Fruit fly (Drosophila melanogaster): ENCODE results near the gene papi.
A peak's percentile ranks its signal among the peaks of the same experiment; 100 is the strongest.

Gene papi

DNA sequence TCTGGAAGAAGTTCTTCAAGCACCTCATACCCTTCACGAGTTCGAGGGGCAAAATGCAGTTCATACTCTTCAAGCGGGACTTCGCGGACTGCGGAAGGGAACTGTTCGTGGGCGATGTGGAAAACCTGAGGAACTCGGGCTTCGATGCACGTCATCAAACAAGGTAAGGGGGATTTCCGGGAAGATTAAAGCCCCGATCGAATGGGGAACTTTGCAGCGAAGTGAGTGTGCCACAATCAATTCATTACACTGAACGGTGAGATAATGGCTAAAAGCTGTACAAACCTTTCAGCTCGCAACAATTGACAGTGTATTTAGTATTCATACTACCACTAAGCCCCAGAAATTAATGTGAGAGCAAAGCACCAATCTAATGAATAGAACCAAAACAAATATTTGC, 22.2 kb downstream of the papi start:
- TF ChIP-seq N (GFP tag; optimal IDR thresholded peaks at IDR 0.05) (no peak), Rel (GFP tag; optimal IDR thresholded peaks at IDR 0.05) (no peak), Rel (tag; optimal IDR thresholded peaks at IDR 0.05) (peak; percentile 91)

DNA sequence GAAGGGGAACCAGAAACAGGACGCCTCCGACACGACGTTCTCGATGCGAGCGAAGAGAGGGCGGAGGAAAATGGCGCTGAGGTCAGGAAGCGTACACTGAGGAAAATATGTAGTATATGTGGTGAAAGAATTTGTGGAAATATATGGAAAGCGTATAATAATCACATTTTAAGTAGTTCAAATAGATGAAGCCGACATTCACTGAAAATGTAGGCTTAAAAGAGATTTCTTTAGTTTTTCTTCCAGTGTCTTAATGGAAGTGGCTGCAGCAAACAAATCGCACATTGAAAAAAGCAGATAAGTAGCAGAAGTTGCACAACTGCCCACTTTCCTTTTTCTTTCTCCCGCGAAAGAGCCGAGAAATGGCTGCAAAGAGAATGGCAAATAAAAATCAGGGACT, 29.0 kb downstream of the papi start:
- TF ChIP-seq Hr83 (GFP tag; optimal IDR thresholded peaks at IDR 0.05; ENCODE audit: poor library complexity, severe bottlenecking) = no peak
- TF ChIP-seq rgr (GFP tag; optimal IDR thresholded peaks at IDR 0.05) = no peak
- no peak for TF ChIP-seq fru (GFP tag; optimal IDR thresholded peaks at IDR 0.05)
- TF ChIP-seq CG9705 (GFP tag; optimal IDR thresholded peaks at IDR 0.05) = no peak
- TF ChIP-seq dmrt93B (GFP tag; optimal IDR thresholded peaks at IDR 0.05) = no peak
- TF ChIP-seq usp (GFP tag; optimal IDR thresholded peaks at IDR 0.05) = no peak
- no peak for TF ChIP-seq dl (GFP tag; optimal IDR thresholded peaks at IDR 0.05; ENCODE audit: insufficient read depth in 1 of 2, partially characterized antibody in 2 of 2)
- TF ChIP-seq psq (GFP tag; optimal IDR thresholded peaks at IDR 0.05) = no peak
- TF ChIP-seq jim (GFP tag; optimal IDR thresholded peaks at IDR 0.05) = no peak
- TF ChIP-seq Abd-B (GFP tag; optimal IDR thresholded peaks at IDR 0.05) = no peak
- no peak for TF ChIP-seq foxo (GFP tag; optimal IDR thresholded peaks at IDR 0.05)
- no peak for TF ChIP-seq Sp1 (GFP tag; optimal IDR thresholded peaks at IDR 0.05)
- TF ChIP-seq Mio (GFP tag; optimal IDR thresholded peaks at IDR 0.05) = no peak
- TF ChIP-seq OdsH (GFP tag; optimal IDR thresholded peaks at IDR 0.05) = no peak
- TF ChIP-seq brk (GFP tag; optimal IDR thresholded peaks at IDR 0.05) = no peak
- no peak for TF ChIP-seq Vsx2 (GFP tag; optimal IDR thresholded peaks at IDR 0.05; ENCODE audit: partially characterized antibody)
- TF ChIP-seq Dif (GFP tag; optimal IDR thresholded peaks at IDR 0.05; ENCODE audit: partially characterized antibody) = no peak
- no peak for TF ChIP-seq N (GFP tag; optimal IDR thresholded peaks at IDR 0.05)
- no peak for TF ChIP-seq woc (GFP tag; optimal IDR thresholded peaks at IDR 0.05)

DNA sequence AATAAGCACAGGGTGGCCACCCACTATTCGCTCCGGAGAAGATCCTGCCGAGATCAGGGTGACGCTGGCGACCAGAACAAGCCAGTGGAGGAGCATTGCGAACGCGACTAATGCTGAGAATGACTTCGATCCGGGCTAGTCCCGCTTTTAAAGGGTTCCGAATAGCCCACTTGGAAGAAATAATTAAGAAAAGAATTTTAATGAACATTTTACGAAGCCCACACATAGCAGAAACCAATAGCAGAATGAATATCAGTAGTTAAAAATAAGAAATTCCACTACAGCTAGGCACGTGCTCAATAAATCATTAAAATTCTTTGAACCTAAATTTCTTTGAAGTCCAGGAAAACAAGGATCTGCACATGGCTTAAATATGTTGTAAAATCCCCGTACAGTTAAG, 30.6 kb downstream of the papi start, which contains the start of gene Ser12:
Ser12 (minus strand) TSS at position 101 of the 400 bp plus-strand sequence.
- TF ChIP-seq sv (GFP tag; optimal IDR thresholded peaks at IDR 0.05) = no peak
- TF ChIP-seq Rel (GFP tag; optimal IDR thresholded peaks at IDR 0.05) = no peak
- no peak for TF ChIP-seq Rel (tag; optimal IDR thresholded peaks at IDR 0.05)
- TF ChIP-seq ey (GFP tag; optimal IDR thresholded peaks at IDR 0.05) = no peak
- no peak for TF ChIP-seq OdsH (GFP tag; optimal IDR thresholded peaks at IDR 0.05)
- no peak for TF ChIP-seq lola (GFP tag; optimal IDR thresholded peaks at IDR 0.05)
- TF ChIP-seq usp (GFP tag; optimal IDR thresholded peaks at IDR 0.05) = no peak
- TF ChIP-seq dsf (GFP tag; optimal IDR thresholded peaks at IDR 0.05; ENCODE audit: borderline replicate concordance) = no peak
- TF ChIP-seq Hnf4 (GFP tag; optimal IDR thresholded peaks at IDR 0.05) = no peak
- no peak for TF ChIP-seq CrebA (GFP tag; optimal IDR thresholded peaks at IDR 0.05; ENCODE audit: borderline replicate concordance)
- no peak for TF ChIP-seq Myc (optimal IDR thresholded peaks at IDR 0.05)
- TF ChIP-seq Hr78 (GFP tag; optimal IDR thresholded peaks at IDR 0.05) = no peak
- TF ChIP-seq Jra (GFP tag; optimal IDR thresholded peaks at IDR 0.05) = no peak
- no peak for TF ChIP-seq jim (GFP tag; optimal IDR thresholded peaks at IDR 0.05)

DNA sequence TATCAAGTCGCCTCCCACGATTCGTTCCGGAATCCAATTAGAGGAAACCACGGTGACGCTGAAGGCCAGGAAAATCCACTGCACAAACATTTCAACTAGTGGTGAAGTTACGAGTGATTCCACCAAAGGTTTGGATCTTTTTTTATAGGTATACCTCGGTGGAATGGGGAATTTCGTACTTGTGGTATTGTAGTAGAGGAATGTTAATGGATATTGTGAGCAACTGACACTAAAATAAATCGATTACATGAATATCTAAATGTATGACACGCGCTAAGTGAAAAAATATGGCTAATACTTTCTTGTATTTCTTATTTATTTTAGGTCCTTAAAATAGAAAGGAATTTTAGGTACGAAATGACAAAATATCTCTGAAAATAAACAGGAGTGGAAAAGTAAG, 31.7 kb downstream of the papi start, which contains the start of gene CG17239:
CG17239 (minus strand) TSS at position 101 of the 400 bp plus-strand sequence.
- no peak for TF ChIP-seq usp (GFP tag; optimal IDR thresholded peaks at IDR 0.05)
- TF ChIP-seq CG9705 (GFP tag; optimal IDR thresholded peaks at IDR 0.05) = no peak
- no peak for TF ChIP-seq Hr83 (GFP tag; optimal IDR thresholded peaks at IDR 0.05; ENCODE audit: poor library complexity, severe bottlenecking)
- TF ChIP-seq psq (GFP tag; optimal IDR thresholded peaks at IDR 0.05) = no peak
- no peak for TF ChIP-seq ey (GFP tag; optimal IDR thresholded peaks at IDR 0.05)
- no peak for TF ChIP-seq jim (GFP tag; optimal IDR thresholded peaks at IDR 0.05)
- TF ChIP-seq dmrt93B (GFP tag; optimal IDR thresholded peaks at IDR 0.05) = no peak
- no peak for TF ChIP-seq Dif (GFP tag; optimal IDR thresholded peaks at IDR 0.05; ENCODE audit: partially characterized antibody)
- no peak for TF ChIP-seq Abd-B (GFP tag; optimal IDR thresholded peaks at IDR 0.05)
- TF ChIP-seq sv (GFP tag; optimal IDR thresholded peaks at IDR 0.05) = no peak
- no peak for TF ChIP-seq dsf (GFP tag; optimal IDR thresholded peaks at IDR 0.05; ENCODE audit: borderline replicate concordance)
- TF ChIP-seq sage (GFP tag; optimal IDR thresholded peaks at IDR 0.05) = no peak
- TF ChIP-seq N (GFP tag; optimal IDR thresholded peaks at IDR 0.05) = no peak
- no peak for TF ChIP-seq Myc (optimal IDR thresholded peaks at IDR 0.05)
- no peak for TF ChIP-seq GATAd (GFP tag; optimal IDR thresholded peaks at IDR 0.05)
- TF ChIP-seq br (GFP tag; optimal IDR thresholded peaks at IDR 0.05) = no peak
- no peak for TF ChIP-seq fru (GFP tag; optimal IDR thresholded peaks at IDR 0.05)
- no peak for TF ChIP-seq CG32264 (GFP tag; optimal IDR thresholded peaks at IDR 0.05)
- no peak for TF ChIP-seq HLH106 (tag; optimal IDR thresholded peaks at IDR 0.05)
- TF ChIP-seq OdsH (GFP tag; optimal IDR thresholded peaks at IDR 0.05) = no peak
